Fruit fly (Drosophila melanogaster) whole organism: ENCODE data around the gene CG16995.

Experiments used
- CG8478 ChIP-seq: fragments of >200 bp; optimal IDR thresholded peaks from 2 replicates; lab custom pipeline; 2018; ENCODE audit warnings: inconsistent platforms
- EcR ChIP-seq, 2 experiments: fragments of >200 bp; optimal IDR thresholded peaks; 2 replicates each; lab custom pipeline; 2017; ENCODE audit warnings: missing biosample characterization in 2 of 2, missing genetic modification characterization in 2 of 2, missing genetic modification reagents in 2 of 2
- pan ChIP-seq: fragments of >200 bp; optimal IDR thresholded peaks from 2 replicates; lab custom pipeline; 2017
- psq ChIP-seq: fragments of >200 bp; optimal IDR thresholded peaks from 2 replicates; lab custom pipeline; 2017
- usp ChIP-seq: fragments of >200 bp; optimal IDR thresholded peaks from 2 replicates; lab custom pipeline; 2017; ENCODE audit warnings: missing biosample characterization, missing genetic modification characterization, mixed read lengths

dm6 chr2L:2311449-2311848 is 3.7 kb downstream of the CG16995 start, which contains the start of gene eys:
- TF ChIP-seq usp (GFP tag; lab: Kevin White, UChicago) (no peak), psq (lab: Kevin White, UChicago) (no peak), pan (lab: Kevin White, UChicago) (no peak), CG8478 (lab: Kevin White, UChicago) (no peak), EcR (GFP tag; optimal IDR thresholded peaks at IDR 0.05; lab: Kevin White, UChicago) (no peak)
